Worm (Caenorhabditis elegans) whole organism, mixed stage, embryonic: Measurements from ENCODE around the gene T25B9.6.

Experiments used
- blmp-1 ChIP-seq: fragments of 150-350 bp; optimal IDR thresholded peaks from 2 replicates; lab custom pipeline; 2014; ENCODE audit warnings: missing biosample characterization, missing genetic modification characterization
- ces-1 ChIP-seq: fragments of 150-350 bp; optimal IDR thresholded peaks from 2 replicates; lab custom pipeline; 2014; ENCODE audit warnings: missing biosample characterization, missing genetic modification reagents, missing genetic modification characterization
- elt-3 ChIP-seq: fragments of 150-350 bp; optimal IDR thresholded peaks from 2 replicates; lab custom pipeline; 2014; ENCODE audit warnings: missing biosample characterization, missing genetic modification characterization
- lin-13 ChIP-seq: fragments of 150-350 bp; optimal IDR thresholded peaks from 2 replicates; lab custom pipeline; 2014; ENCODE audit warnings: missing biosample characterization, missing genetic modification characterization
- nhr-76 ChIP-seq: sonication (generic microtip); optimal IDR thresholded peaks from 2 replicates; lab custom pipeline; 2017; ENCODE audit warnings: missing biosample characterization, missing genetic modification characterization
- pha-4 ChIP-seq: fragments of 150-350 bp; optimal IDR thresholded peaks from 2 replicates; lab custom pipeline; 2018; ENCODE audit warnings: missing biosample characterization, missing genetic modification reagents, missing genetic modification characterization
- sptf-1 ChIP-seq: sonication (generic microtip); optimal IDR thresholded peaks from 2 replicates; lab custom pipeline; 2017; ENCODE audit warnings: mild to moderate bottlenecking, missing genetic modification characterization, moderate library complexity, missing compliant biosample characterization
- zip-8 ChIP-seq: fragments of 150-350 bp; optimal IDR thresholded peaks from 2 replicates; lab custom pipeline; 2014; ENCODE audit warnings: missing biosample characterization, missing genetic modification characterization
- ztf-11 ChIP-seq: fragments of 150-350 bp; optimal IDR thresholded peaks from 2 replicates; lab custom pipeline; 2014; ENCODE audit warnings: missing biosample characterization, missing genetic modification characterization

DNA sequence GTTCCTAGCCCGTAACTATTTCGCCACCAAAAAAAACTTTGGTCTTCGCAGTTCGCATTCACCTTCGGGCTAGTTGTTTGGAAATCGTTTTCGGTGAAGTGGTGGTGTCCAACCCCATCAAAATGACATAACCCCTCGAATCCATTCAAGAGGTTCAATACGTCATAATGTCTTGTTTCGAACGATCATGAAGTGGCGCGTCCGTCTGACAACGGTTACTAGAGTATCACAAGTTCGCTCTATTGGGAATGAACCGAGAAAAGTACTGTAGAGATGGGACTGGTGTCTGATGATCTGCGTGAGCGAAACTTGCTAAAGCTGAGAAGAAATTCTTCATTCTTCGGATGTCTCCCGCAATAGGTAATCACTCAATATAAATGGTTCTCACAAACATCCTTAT, 30.2 kb upstream of the T25B9.6 start, which contains the start of gene ZC168.2:
- TF ChIP-seq pha-4, result no peak
- no peak for TF ChIP-seq ces-1 (GFP tag; lab: Kevin White, UChicago)
- no peak for TF ChIP-seq ztf-11 (tag; lab: Kevin White, UChicago)
- TF ChIP-seq zip-8 (tag; lab: Kevin White, UChicago), result no peak
- no peak for TF ChIP-seq blmp-1 (tag; lab: Kevin White, UChicago)
- no peak for TF ChIP-seq elt-3 (tag; lab: Kevin White, UChicago)
- TF ChIP-seq lin-13 (tag; lab: Kevin White, UChicago), result no peak
- no peak for TF ChIP-seq sptf-1 (tag; lab: Kevin White, UChicago)
- no peak for TF ChIP-seq nhr-76
